Worm (Caenorhabditis elegans): Measurements from ENCODE around the gene F16B4.5.

F16B4.5 gene

ce11 chrV:1578572-1579230 is 9.5 kb upstream of the F16B4.5 start:
- TF ChIP-seq tab-1 (GFP tag; IDR thresholded peaks at IDR 0.05) (no peak), cog-1 (tag; optimal IDR thresholded peaks at IDR 0.05) (no peak), flt-1 (GFP tag; IDR thresholded peaks at IDR 0.05) (no peak), ztf-23 (GFP tag; IDR thresholded peaks at IDR 0.05) (no peak), klf-2 (GFP tag; conservative IDR thresholded peaks at IDR 0.05) (no peak), med-1 (GFP tag; optimal IDR thresholded peaks at IDR 0.05; ENCODE audit: insufficient read depth) (no peak), ref-1 (GFP tag; conservative IDR thresholded peaks at IDR 0.05) (no peak), T22C8.4 (GFP tag; IDR thresholded peaks at IDR 0.05) (no peak), ztf-29 (GFP tag; IDR thresholded peaks at IDR 0.05) (no peak)

- no peak for TF ChIP-seq ref-1 (GFP tag; conservative IDR thresholded peaks at IDR 0.05)
- no peak for TF ChIP-seq med-1 (GFP tag; optimal IDR thresholded peaks at IDR 0.05; ENCODE audit: insufficient read depth)
- no peak for TF ChIP-seq ztf-23 (GFP tag; IDR thresholded peaks at IDR 0.05)
- no peak for TF ChIP-seq T22C8.4 (GFP tag; IDR thresholded peaks at IDR 0.05)
- no peak for TF ChIP-seq flt-1 (GFP tag; IDR thresholded peaks at IDR 0.05)
- no peak for TF ChIP-seq cog-1 (tag; optimal IDR thresholded peaks at IDR 0.05)
- TF ChIP-seq tab-1 (GFP tag; IDR thresholded peaks at IDR 0.05), result no peak
- no peak for TF ChIP-seq klf-2 (GFP tag; conservative IDR thresholded peaks at IDR 0.05)
- TF ChIP-seq ztf-29 (GFP tag; IDR thresholded peaks at IDR 0.05), result no peak
Measured at ce11 chrV:1579790-1580189, 8.4 kb upstream of the F16B4.5 start.

ce11 chrV:1583242-1583641 is 5.0 kb upstream of the F16B4.5 start:
- TF ChIP-seq ref-1 (GFP tag; conservative IDR thresholded peaks at IDR 0.05) (no peak), tab-1 (GFP tag; IDR thresholded peaks at IDR 0.05) (no peak), klf-2 (GFP tag; conservative IDR thresholded peaks at IDR 0.05) (no peak), ztf-23 (GFP tag; IDR thresholded peaks at IDR 0.05) (0 out of 2 replicates have a peak, but pooled peaks have one; percentile 22)

- no peak for TF ChIP-seq med-1 (GFP tag; optimal IDR thresholded peaks at IDR 0.05; ENCODE audit: insufficient read depth)
Measured at ce11 chrV:1585411-1585810, 2.8 kb upstream of the F16B4.5 start, which contains the start of gene F16B4.7. F16B4.7 (plus strand) TSS chrV:1585711.

ce11 chrV:1586906-1587305 is 1.3 kb upstream of the F16B4.5 start, which contains the start of gene F16B4.6:
F16B4.6 (plus strand) TSS chrV:1587206.
- TF ChIP-seq ref-1 (GFP tag; conservative IDR thresholded peaks at IDR 0.05) (no peak), ztf-29 (GFP tag; IDR thresholded peaks at IDR 0.05) (no peak), flt-1 (GFP tag; IDR thresholded peaks at IDR 0.05) (no peak), T22C8.4 (GFP tag; IDR thresholded peaks at IDR 0.05) (no peak), med-1 (GFP tag; optimal IDR thresholded peaks at IDR 0.05; ENCODE audit: insufficient read depth) (no peak), klf-2 (GFP tag; conservative IDR thresholded peaks at IDR 0.05) (no peak), ztf-23 (GFP tag; IDR thresholded peaks at IDR 0.05) (no peak), tab-1 (GFP tag; IDR thresholded peaks at IDR 0.05) (no peak), cog-1 (tag; optimal IDR thresholded peaks at IDR 0.05) (no peak)

- TF ChIP-seq cog-1 (tag; optimal IDR thresholded peaks at IDR 0.05), result no peak
- no peak for TF ChIP-seq tab-1 (GFP tag; IDR thresholded peaks at IDR 0.05)
- no peak for TF ChIP-seq ztf-29 (GFP tag; IDR thresholded peaks at IDR 0.05)
Measured at ce11 chrV:1593799-1594420, 5.7 kb downstream of the F16B4.5 start, which contains the start of gene F16B4.4. F16B4.4 (plus strand) TSS chrV:1594019.

ce11 chrV:1594554-1595092 is 6.4 kb downstream of the F16B4.5 start:
- TF ChIP-seq T22C8.4 (GFP tag; IDR thresholded peaks at IDR 0.05), result no peak
- TF ChIP-seq cog-1 (tag; optimal IDR thresholded peaks at IDR 0.05), result no peak

- TF ChIP-seq flt-1 (GFP tag; IDR thresholded peaks at IDR 0.05) (no peak), klf-2 (GFP tag; conservative IDR thresholded peaks at IDR 0.05) (no peak), tab-1 (GFP tag; IDR thresholded peaks at IDR 0.05) (no peak), cog-1 (tag; optimal IDR thresholded peaks at IDR 0.05) (no peak), T22C8.4 (GFP tag; IDR thresholded peaks at IDR 0.05) (no peak), ztf-29 (GFP tag; IDR thresholded peaks at IDR 0.05) (no peak), med-1 (GFP tag; optimal IDR thresholded peaks at IDR 0.05; ENCODE audit: insufficient read depth) (no peak), ref-1 (GFP tag; conservative IDR thresholded peaks at IDR 0.05) (no peak), ztf-23 (GFP tag; IDR thresholded peaks at IDR 0.05) (no peak)
Measured at ce11 chrV:1600561-1601088, 12.4 kb downstream of the F16B4.5 start, which contains the start of gene F16B4.2. F16B4.2 (plus strand) TSS chrV:1601038.

ce11 chrV:1607790-1608189 is 19.6 kb downstream of the F16B4.5 start, which contains the start of gene nhr-178:
nhr-178 (minus strand) TSS chrV:1607953.
- no peak for TF ChIP-seq T22C8.4 (GFP tag; IDR thresholded peaks at IDR 0.05)
- TF ChIP-seq med-1 (GFP tag; optimal IDR thresholded peaks at IDR 0.05; ENCODE audit: insufficient read depth), result no peak
- TF ChIP-seq ztf-29 (GFP tag; IDR thresholded peaks at IDR 0.05), result no peak
- TF ChIP-seq cog-1 (tag; optimal IDR thresholded peaks at IDR 0.05), result no peak
- no peak for TF ChIP-seq tab-1 (GFP tag; IDR thresholded peaks at IDR 0.05)
- TF ChIP-seq klf-2 (GFP tag; conservative IDR thresholded peaks at IDR 0.05), result no peak
- TF ChIP-seq ref-1 (GFP tag; conservative IDR thresholded peaks at IDR 0.05), result no peak
- no peak for TF ChIP-seq flt-1 (GFP tag; IDR thresholded peaks at IDR 0.05)
- TF ChIP-seq ztf-23 (GFP tag; IDR thresholded peaks at IDR 0.05), result no peak

- TF ChIP-seq ztf-23 (GFP tag; IDR thresholded peaks at IDR 0.05) (no peak), ztf-29 (GFP tag; IDR thresholded peaks at IDR 0.05) (no peak), ref-1 (GFP tag; conservative IDR thresholded peaks at IDR 0.05) (no peak), cog-1 (tag; optimal IDR thresholded peaks at IDR 0.05) (no peak), tab-1 (GFP tag; IDR thresholded peaks at IDR 0.05) (no peak), med-1 (GFP tag; optimal IDR thresholded peaks at IDR 0.05; ENCODE audit: insufficient read depth) (no peak), T22C8.4 (GFP tag; IDR thresholded peaks at IDR 0.05) (no peak), flt-1 (GFP tag; IDR thresholded peaks at IDR 0.05) (no peak)
Measured at ce11 chrV:1610097-1610496, 21.9 kb downstream of the F16B4.5 start, which contains the start of gene nhr-177. nhr-177 (plus strand) TSS chrV:1610263.

All from whole organism, midembryonic.